Worm (Caenorhabditis elegans) whole organism, midembryonic: Measurements from ENCODE around the gene mlt-11.

Experiments used
- T22C8.4 ChIP-seq: fragments of 200-800 bp; sonication (Bioruptor generic); IDR thresholded peaks from 2 replicates; pipeline ENCODE4 v1.3.6; 2022; ENCODE audit warnings: missing genetic modification characterization, missing compliant biosample characterization
- flt-1 ChIP-seq: fragments of 200-800 bp; sonication (Bioruptor generic); IDR thresholded peaks from 2 replicates; pipeline ENCODE4 v1.3.6; 2022; ENCODE audit warnings: missing genetic modification characterization, missing compliant biosample characterization
- med-1 ChIP-seq: sonication (generic microtip); optimal IDR thresholded peaks from 2 replicates; lab custom pipeline; 2017; ENCODE audit warnings: missing genetic modification characterization, mild to moderate bottlenecking, missing compliant biosample characterization, antibody characterized with exemption, missing genetic modification reagents; ENCODE audit not compliant: insufficient read depth
- tab-1 ChIP-seq: fragments of 200-800 bp; sonication (Bioruptor generic); IDR thresholded peaks from 2 replicates; pipeline ENCODE4 v1.3.6; 2022; ENCODE audit warnings: missing genetic modification characterization, missing compliant biosample characterization

- TF ChIP-seq med-1 (no peak), T22C8.4 (GFP tag; lab: Robert Waterston, UW) (no peak), flt-1 (GFP tag; lab: Robert Waterston, UW) (no peak), tab-1 (no peak)
These were observed 25.1 kb upstream of the mlt-11 start, which contains the start of gene srxa-15 for ce11 chrV:20641896-20642295.
